Worm (Caenorhabditis elegans) whole organism, L4 larva: Measurements from ENCODE around the gene inx-3.

Experiments used
- D1046.2 ChIP-seq: fragments of 200-800 bp; sonication (Bioruptor generic); IDR thresholded peaks from 2 replicates; pipeline ENCODE4 v1.3.6; 2022; ENCODE audit warnings: missing genetic modification characterization, missing compliant biosample characterization
- R02D3.7 ChIP-seq: fragments of 150-350 bp; sonication (generic microtip); optimal IDR thresholded peaks from 3 replicates; lab custom pipeline; 2014; ENCODE audit warnings: missing biosample characterization, missing genetic modification characterization
- Y48G9A.11 ChIP-seq: fragments of 200-800 bp; sonication (Bioruptor generic); IDR thresholded peaks from 2 replicates; pipeline ENCODE4 v1.3.6; 2022; ENCODE audit warnings: missing genetic modification reagents, missing genetic modification characterization, missing compliant biosample characterization
- Y75B8A.6 ChIP-seq: fragments of 200-800 bp; sonication (Bioruptor generic); IDR thresholded peaks from 2 replicates; pipeline ENCODE4 v1.3.6; 2022; ENCODE audit warnings: missing genetic modification reagents, missing genetic modification characterization, missing compliant biosample characterization
- aha-1 ChIP-seq: fragments of 150-350 bp; peaks from one replicate; lab custom pipeline; 2014; ENCODE audit warnings: missing biosample characterization, missing genetic modification characterization
- aly-2 ChIP-seq: sonication (generic microtip); optimal IDR thresholded peaks from 2 replicates; lab custom pipeline; 2018; ENCODE audit warnings: missing biosample characterization, missing genetic modification characterization
- arid-1 ChIP-seq: fragments of 200-800 bp; sonication (Bioruptor generic); conservative IDR thresholded peaks from 2 replicates; pipeline ENCODE4 v1.3.6; 2022; ENCODE audit warnings: missing genetic modification reagents, missing genetic modification characterization, missing compliant biosample characterization
- attf-4 ChIP-seq: sonication (generic microtip); optimal IDR thresholded peaks from 3 replicates; lab custom pipeline; 2017; ENCODE audit warnings: missing biosample characterization, missing genetic modification characterization
- ceh-20 ChIP-seq: fragments of 200-800 bp; sonication (Bioruptor generic); IDR thresholded peaks from 2 replicates; pipeline ENCODE4 v1.3.6; 2022; ENCODE audit warnings: missing genetic modification reagents, missing genetic modification characterization, missing compliant biosample characterization
- ceh-32 ChIP-seq: sonication (generic microtip); optimal IDR thresholded peaks from 2 replicates; lab custom pipeline; 2016; ENCODE audit warnings: mild to moderate bottlenecking, missing genetic modification characterization, missing compliant biosample characterization; ENCODE audit not compliant: poor library complexity
- ctbp-1 ChIP-seq: fragments of 200-800 bp; sonication (Bioruptor generic); IDR thresholded peaks from 2 replicates; pipeline ENCODE4 v1.3.6; 2022; ENCODE audit warnings: missing genetic modification reagents, missing genetic modification characterization, missing compliant biosample characterization
- daf-16 ChIP-seq, 3 experiments: sonication (generic microtip); optimal IDR thresholded peaks; 2 replicates each; lab custom pipeline; 2016 to 2017; ENCODE audit warnings: missing genetic modification characterization in 3 of 3, missing genetic modification reagents in 3 of 3, mild to moderate bottlenecking in 2 of 3, missing compliant biosample characterization in 2 of 3, missing biosample characterization in 1 of 3, moderate library complexity in 1 of 3
- dmd-6 ChIP-seq: fragments of 200-800 bp; sonication (Bioruptor generic); IDR thresholded peaks from 2 replicates; pipeline ENCODE4 v1.3.6; 2022; ENCODE audit warnings: missing genetic modification reagents, missing genetic modification characterization, missing compliant biosample characterization
- dmd-8 ChIP-seq: fragments of 200-800 bp; sonication (Bioruptor generic); IDR thresholded peaks from 2 replicates; pipeline ENCODE4 v1.3.6; 2022; ENCODE audit warnings: missing genetic modification characterization, missing compliant biosample characterization
- dmd-9 ChIP-seq: fragments of 200-800 bp; sonication (Bioruptor generic); IDR thresholded peaks from 2 replicates; pipeline ENCODE4 v1.3.6; 2022; ENCODE audit warnings: missing genetic modification reagents, missing genetic modification characterization, missing compliant biosample characterization
- dve-1 ChIP-seq: sonication (generic microtip); optimal IDR thresholded peaks from 2 replicates; lab custom pipeline; 2017; ENCODE audit warnings: antibody characterized with exemption, mild to moderate bottlenecking, missing genetic modification characterization, missing compliant biosample characterization; ENCODE audit not compliant: insufficient read depth
- fkh-10 ChIP-seq: fragments of 150-350 bp; optimal IDR thresholded peaks from 2 replicates; lab custom pipeline; 2014; ENCODE audit warnings: missing biosample characterization, missing genetic modification reagents, missing genetic modification characterization
- hif-1 ChIP-seq, 2 experiments: sonication (generic microtip); optimal IDR thresholded peaks; 2 replicates each; lab custom pipeline; 2016 to 2017; ENCODE audit warnings: missing compliant biosample characterization in 2 of 2, missing genetic modification characterization in 2 of 2, missing genetic modification reagents in 2 of 2, missing genotype in 2 of 2, mild to moderate bottlenecking in 1 of 2
- lin-1 ChIP-seq: fragments of 200-800 bp; sonication (Bioruptor generic); IDR thresholded peaks from 2 replicates; pipeline ENCODE4 v1.3.6; 2022; ENCODE audit warnings: missing genetic modification reagents, missing genetic modification characterization, missing compliant biosample characterization
- lin-39 ChIP-seq: fragments of 150-350 bp; optimal IDR thresholded peaks from 2 replicates; lab custom pipeline; 2014; ENCODE audit warnings: missing biosample characterization, missing genetic modification reagents, missing genetic modification characterization
- lsy-2 ChIP-seq, 2 experiments: fragments of 150-350 bp in 1 of 2; sonication (generic microtip) in 1 of 2; optimal IDR thresholded peaks; 2 replicates each; lab custom pipeline; 2014 to 2017; ENCODE audit warnings: missing biosample characterization in 2 of 2, missing genetic modification characterization in 2 of 2
- mep-1 ChIP-seq: fragments of 150-350 bp; sonication (generic microtip); optimal IDR thresholded peaks from 3 replicates; lab custom pipeline; 2014; ENCODE audit warnings: missing biosample characterization, missing genetic modification characterization
- nhr-102 ChIP-seq: sonication (generic microtip); optimal IDR thresholded peaks from 2 replicates; lab custom pipeline; 2016; ENCODE audit warnings: mild to moderate bottlenecking, missing genetic modification characterization, moderate library complexity, missing compliant biosample characterization
- nhr-11 ChIP-seq: fragments of 150-350 bp; optimal IDR thresholded peaks from 2 replicates; lab custom pipeline; 2014; ENCODE audit warnings: missing biosample characterization, missing genetic modification characterization
- nhr-25 ChIP-seq: sonication (generic microtip); optimal IDR thresholded peaks from 2 replicates; lab custom pipeline; 2017; ENCODE audit warnings: missing genetic modification characterization, mild to moderate bottlenecking, missing compliant biosample characterization, antibody characterized with exemption, moderate library complexity, borderline replicate concordance; ENCODE audit not compliant: insufficient read depth
- nhr-28 ChIP-seq: fragments of 150-350 bp; optimal IDR thresholded peaks from 2 replicates; lab custom pipeline; 2014; ENCODE audit warnings: missing biosample characterization, missing genetic modification characterization
- nhr-41 ChIP-seq: fragments of 200-800 bp; sonication (Bioruptor generic); IDR thresholded peaks from 2 replicates; pipeline ENCODE4 v1.3.6; 2022; ENCODE audit warnings: missing genetic modification reagents, missing genetic modification characterization, missing compliant biosample characterization
- nhr-48 ChIP-seq: sonication (generic microtip); optimal IDR thresholded peaks from 2 replicates; lab custom pipeline; 2016; ENCODE audit warnings: mild to moderate bottlenecking, missing genetic modification characterization, missing compliant biosample characterization
- nhr-76 ChIP-seq: fragments of 150-350 bp; optimal IDR thresholded peaks from 2 replicates; lab custom pipeline; 2014; ENCODE audit warnings: missing biosample characterization, missing genetic modification characterization
- nhr-77 ChIP-seq: fragments of 150-350 bp; optimal IDR thresholded peaks from 2 replicates; lab custom pipeline; 2014; ENCODE audit warnings: missing biosample characterization, missing genetic modification characterization
- pqm-1 ChIP-seq: sonication (generic microtip); optimal IDR thresholded peaks from 2 replicates; lab custom pipeline; 2017; ENCODE audit warnings: missing biosample characterization, missing genetic modification characterization
- set-16 ChIP-seq: fragments of 200-800 bp; sonication (Bioruptor generic); IDR thresholded peaks from 2 replicates; pipeline ENCODE4 v1.3.6; 2022; ENCODE audit warnings: missing genetic modification reagents, missing genetic modification characterization, missing compliant biosample characterization
- skn-1 ChIP-seq: fragments of 150-350 bp; optimal IDR thresholded peaks from 2 replicates; lab custom pipeline; 2014; ENCODE audit warnings: missing biosample characterization, missing genetic modification characterization
- tag-97 ChIP-seq: fragments of 200-800 bp; sonication (Bioruptor generic); IDR thresholded peaks from 2 replicates; pipeline ENCODE4 v1.3.6; 2022; ENCODE audit warnings: missing genetic modification characterization, missing compliant biosample characterization
- unc-62 ChIP-seq, 3 experiments: fragments of 150-350 bp in 1 of 3; sonication (generic microtip); optimal IDR thresholded peaks in 2 of 3; peaks in 1 of 3; 1 replicate in 1 of 3; 2 replicates in 2 of 3; lab custom pipeline; 2014 to 2017; ENCODE audit warnings: missing biosample characterization in 3 of 3, missing genetic modification characterization in 3 of 3, missing genetic modification reagents in 3 of 3, missing genotype in 1 of 3
- zip-2 ChIP-seq: fragments of 150-350 bp; optimal IDR thresholded peaks from 2 replicates; lab custom pipeline; 2014; ENCODE audit warnings: missing biosample characterization, missing genetic modification characterization
- ztf-11 ChIP-seq: fragments of 150-350 bp; optimal IDR thresholded peaks from 2 replicates; lab custom pipeline; 2014; ENCODE audit warnings: missing biosample characterization, missing genetic modification characterization

The inx-3 gene

ce11 chrX:6026732-6027528, 31.0 kb downstream of the inx-3 start:
- TF ChIP-seq R02D3.7 (no peak), mep-1 (tag; lab: Kevin White, UChicago) (no peak), dmd-6 (peak; percentile 12; the same call in 1 of the 2 replicates), daf-16 (GFP tag; optimal IDR thresholded peaks at IDR 0.05; lab: Kevin White, UChicago) (no peak), daf-16 (tag; optimal IDR thresholded peaks at IDR 0.05; lab: Kevin White, UChicago) (peak; percentile 44), ztf-11 (no peak), dmd-8 (GFP tag; lab: Robert Waterston, UW) (no peak), hif-1 (tag; optimal IDR thresholded peaks at IDR 0.05; lab: Kevin White, UChicago) (no peak), Y48G9A.11 (no peak), lin-39 (tag; lab: Kevin White, UChicago) (no peak), aha-1 (tag; lab: Kevin White, UChicago) (peak; percentile 70), pqm-1 (peak; percentile 38), lin-1 (GFP tag; lab: Robert Waterston, UW) (no peak), zip-2 (tag; lab: Kevin White, UChicago) (no peak), ctbp-1 (GFP tag; lab: Robert Waterston, UW) (no peak), ceh-20 (GFP tag; lab: Robert Waterston, UW) (no peak), aly-2 (tag; lab: Kevin White, UChicago) (no peak)

- TF ChIP-seq pqm-1 (no peak), lsy-2 (tag; optimal IDR thresholded peaks at IDR 0.05; lab: Kevin White, UChicago) (no peak), fkh-10 (GFP tag; lab: Kevin White, UChicago) (no peak), aha-1 (tag; lab: Kevin White, UChicago) (peak; percentile 50), attf-4 (tag; lab: Kevin White, UChicago) (no peak), ceh-32 (tag; lab: Kevin White, UChicago) (no peak), nhr-41 (GFP tag; lab: Robert Waterston, UW) (no peak), unc-62 (GFP tag; optimal IDR thresholded peaks at IDR 0.05 in 1 of 2; lab: Kevin White, UChicago) (peak in 1 of 2 experiments; percentile 98), unc-62 (tag; optimal IDR thresholded peaks at IDR 0.05; lab: Kevin White, UChicago) (no peak), nhr-48 (tag; lab: Kevin White, UChicago) (no peak)
Measured at ce11 chrX:6029075-6029474, 33.1 kb downstream of the inx-3 start.

ce11 chrX:6031169-6031568, 35.2 kb downstream of the inx-3 start, which contains the start of gene ipp-5:
ipp-5 (plus strand) TSS chrX:6031469.
- TF ChIP-seq nhr-77 (tag; lab: Kevin White, UChicago) (no peak), aha-1 (tag; lab: Kevin White, UChicago) (peak; percentile 33)
- TF ChIP-seq, all 104 proteins: peak for 1

ce11 chrX:6039544-6039943, 43.6 kb downstream of the inx-3 start, which contains the start of gene hsp-25:
hsp-25 (minus strand) TSS chrX:6039644.
- TF ChIP-seq aha-1 (tag; lab: Kevin White, UChicago) (peak; percentile 29), Y48G9A.11 (no peak), unc-62 (GFP tag; optimal IDR thresholded peaks at IDR 0.05 in 1 of 2; lab: Kevin White, UChicago) (peak in 1 of 2 experiments; percentile 72), unc-62 (tag; optimal IDR thresholded peaks at IDR 0.05; lab: Kevin White, UChicago) (no peak), tag-97 (no peak)
- TF ChIP-seq, all 104 proteins: peak for 2

ce11 chrX:6040435-6041093, 44.6 kb downstream of the inx-3 start:
- no peak for TF ChIP-seq ctbp-1 (GFP tag; lab: Robert Waterston, UW)
- TF ChIP-seq nhr-28 (tag; lab: Kevin White, UChicago) = no peak
- TF ChIP-seq nhr-11 (tag; lab: Kevin White, UChicago) = no peak
- TF ChIP-seq dve-1 (tag; lab: Kevin White, UChicago) = no peak
- TF ChIP-seq dmd-9 = no peak
- no peak for TF ChIP-seq D1046.2 (GFP tag; lab: Robert Waterston, UW)
- no peak for TF ChIP-seq tag-97
- TF ChIP-seq Y75B8A.6 = no peak
- TF ChIP-seq nhr-48 (tag; lab: Kevin White, UChicago) = no peak
- no peak for TF ChIP-seq dmd-6
- peak in 1 of 2 experiments; percentile 22 for TF ChIP-seq daf-16 (GFP tag; optimal IDR thresholded peaks at IDR 0.05; lab: Kevin White, UChicago)
- TF ChIP-seq daf-16 (tag; optimal IDR thresholded peaks at IDR 0.05; lab: Kevin White, UChicago) = no peak
- TF ChIP-seq skn-1 (tag; lab: Kevin White, UChicago) = no peak
- no peak for TF ChIP-seq nhr-41 (GFP tag; lab: Robert Waterston, UW)
- TF ChIP-seq attf-4 (tag; lab: Kevin White, UChicago) = no peak
- peak; percentile 78 for TF ChIP-seq set-16 (GFP tag; lab: Robert Waterston, UW)
- peak in 1 of 2 experiments; percentile 74 for TF ChIP-seq unc-62 (GFP tag; optimal IDR thresholded peaks at IDR 0.05 in 1 of 2; lab: Kevin White, UChicago)
- TF ChIP-seq unc-62 (tag; optimal IDR thresholded peaks at IDR 0.05; lab: Kevin White, UChicago) = no peak
- TF ChIP-seq nhr-25 = no peak
- TF ChIP-seq arid-1 (GFP tag; lab: Robert Waterston, UW) = no peak
- no peak for TF ChIP-seq fkh-10 (GFP tag; lab: Kevin White, UChicago)
- no peak for TF ChIP-seq nhr-102 (tag; lab: Kevin White, UChicago)
- TF ChIP-seq nhr-76 = no peak
